Worm (Caenorhabditis elegans): ENCODE results near the gene har-1.
A peak's percentile ranks its signal among the peaks of the same experiment; 100 is the strongest.

The har-1 gene

DNA sequence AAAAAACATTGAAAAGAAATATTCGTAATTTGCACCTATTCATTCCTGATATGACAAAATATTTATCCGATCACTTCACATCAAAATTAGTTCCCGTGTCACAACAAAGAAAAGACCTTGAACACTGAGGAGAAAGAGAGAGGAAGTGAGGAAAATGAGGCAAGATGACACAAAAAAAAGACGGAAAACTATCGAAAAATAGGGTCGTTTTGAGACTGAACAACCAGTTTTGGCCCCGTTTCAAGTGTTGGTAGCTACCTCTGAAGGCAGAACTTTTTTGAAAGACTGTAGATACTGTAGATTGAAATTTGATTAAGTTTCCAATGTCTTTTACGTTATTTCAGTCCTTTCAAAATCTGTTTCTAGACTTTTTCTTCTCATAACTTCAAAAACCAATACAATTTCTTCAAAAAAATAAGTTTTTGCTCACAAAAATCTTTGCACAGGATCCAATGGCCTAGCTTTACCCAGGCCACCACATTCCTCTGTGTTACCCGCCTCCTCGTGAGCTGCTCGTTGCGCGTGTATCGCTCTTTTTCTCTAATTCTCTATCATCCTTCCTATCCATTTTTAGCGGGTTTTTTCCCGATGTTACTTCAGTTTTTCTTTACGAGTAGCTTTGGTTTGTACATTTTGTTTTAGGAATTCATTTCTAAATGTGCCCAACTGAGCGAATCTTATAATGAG, 44.6 kb downstream of the har-1 start:
- TF ChIP-seq ceh-82 (tag; optimal IDR thresholded peaks at IDR 0.05): no peak
- TF ChIP-seq nhr-10 (tag; optimal IDR thresholded peaks at IDR 0.05): no peak
- TF ChIP-seq nhr-129 (tag; optimal IDR thresholded peaks at IDR 0.05): peak; percentile 58
- TF ChIP-seq ama-1 (optimal IDR thresholded peaks at IDR 0.05): peak; percentile 46
- TF ChIP-seq ZK546.5 (tag; optimal IDR thresholded peaks at IDR 0.05): no peak
- TF ChIP-seq fos-1 (tag; optimal IDR thresholded peaks at IDR 0.05): peak; percentile 25
- TF ChIP-seq sma-9 (GFP tag; optimal IDR thresholded peaks at IDR 0.05): peak; percentile 60
- no peak for TF ChIP-seq sma-9 (tag; optimal IDR thresholded peaks at IDR 0.05)
- peak; percentile 47 for TF ChIP-seq lin-11 (tag; optimal IDR thresholded peaks at IDR 0.05)
- TF ChIP-seq elt-1 (tag; optimal IDR thresholded peaks at IDR 0.05): no peak
- no peak for TF ChIP-seq aly-2 (tag; optimal IDR thresholded peaks at IDR 0.05)
- TF ChIP-seq F13H6.1 (tag; optimal IDR thresholded peaks at IDR 0.05): peak; percentile 22
- TF ChIP-seq lsy-2 (tag; optimal IDR thresholded peaks at IDR 0.05): peak; percentile 28 to 80
- no peak for TF ChIP-seq ztf-4 (tag; optimal IDR thresholded peaks at IDR 0.05)
- peak; percentile 77 for TF ChIP-seq crh-2 (tag; optimal IDR thresholded peaks at IDR 0.05)
- TF ChIP-seq zag-1 (tag; optimal IDR thresholded peaks at IDR 0.05): no peak
- TF ChIP-seq C34F6.9 (tag; optimal IDR thresholded peaks at IDR 0.05): peak; percentile 89
- TF ChIP-seq nhr-21 (tag; optimal IDR thresholded peaks at IDR 0.05): peak; percentile 22
- TF ChIP-seq nhr-237 (tag; optimal IDR thresholded peaks at IDR 0.05): no peak
- TF ChIP-seq mbf-1 (tag; optimal IDR thresholded peaks at IDR 0.05): no peak
- TF ChIP-seq lin-13 (GFP tag; optimal IDR thresholded peaks at IDR 0.05): peak; percentile 46
- no peak for TF ChIP-seq skn-1 (tag; optimal IDR thresholded peaks at IDR 0.05)
- no peak for TF ChIP-seq gmeb-1 (tag; optimal IDR thresholded peaks at IDR 0.05)
- no peak for TF ChIP-seq peb-1 (tag; optimal IDR thresholded peaks at IDR 0.05)
- TF ChIP-seq mab-5 (tag; optimal IDR thresholded peaks at IDR 0.05): peak; percentile 44
- TF ChIP-seq nhr-77 (tag; optimal IDR thresholded peaks at IDR 0.05): no peak
- TF ChIP-seq unc-55 (GFP tag; optimal IDR thresholded peaks at IDR 0.05): peak; percentile 88
- peak; percentile 89 to 91 for TF ChIP-seq mdl-1 (tag; optimal IDR thresholded peaks at IDR 0.05)

DNA sequence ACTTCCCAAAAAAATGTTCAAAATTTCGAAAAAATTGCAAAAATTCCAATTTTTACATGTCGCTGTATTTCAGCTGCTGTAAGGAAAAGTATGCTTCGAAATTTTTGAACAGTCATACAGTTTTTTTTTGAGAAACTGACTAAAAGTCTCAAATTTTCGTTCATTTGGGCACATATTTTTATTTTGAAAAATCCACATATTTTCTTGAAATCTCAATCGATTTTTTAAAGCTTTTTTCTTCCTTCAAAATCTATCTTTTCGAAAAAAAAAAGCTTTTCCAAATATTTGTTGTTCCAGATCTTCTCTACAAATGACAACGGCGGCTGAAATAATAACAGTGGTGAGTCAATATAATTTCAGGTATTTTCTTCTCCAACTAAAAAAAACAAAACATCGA, 45.1 kb downstream of the har-1 start, which contains the start of gene asd-1:
TSS of gene asd-1 (plus strand) at position 298 of the 397 bp plus-strand sequence.
- TF ChIP-seq blmp-1 (tag; optimal IDR thresholded peaks at IDR 0.05; ENCODE audit: insufficient read depth) (no peak), fos-1 (tag; optimal IDR thresholded peaks at IDR 0.05) (no peak), mbf-1 (tag; optimal IDR thresholded peaks at IDR 0.05) (no peak), elt-3 (tag; optimal IDR thresholded peaks at IDR 0.05) (no peak), mab-5 (tag; optimal IDR thresholded peaks at IDR 0.05) (no peak), mdl-1 (tag; optimal IDR thresholded peaks at IDR 0.05) (no peak), C34F6.9 (tag; optimal IDR thresholded peaks at IDR 0.05) (no peak), unc-39 (tag; optimal IDR thresholded peaks at IDR 0.05) (no peak), nhr-10 (tag; optimal IDR thresholded peaks at IDR 0.05) (no peak), alr-1 (tag; optimal IDR thresholded peaks at IDR 0.05) (no peak), crh-2 (tag; optimal IDR thresholded peaks at IDR 0.05) (no peak), sma-9 (GFP tag; optimal IDR thresholded peaks at IDR 0.05) (no peak), sma-9 (tag; optimal IDR thresholded peaks at IDR 0.05) (no peak), F13H6.1 (tag; optimal IDR thresholded peaks at IDR 0.05) (no peak), skn-1 (tag; optimal IDR thresholded peaks at IDR 0.05) (no peak), ztf-1 (GFP tag; conservative IDR thresholded peaks at IDR 0.05) (no peak), nhr-237 (tag; optimal IDR thresholded peaks at IDR 0.05) (no peak), egl-27 (tag; optimal IDR thresholded peaks at IDR 0.05) (no peak), ztf-11 (tag; optimal IDR thresholded peaks at IDR 0.05) (no peak), nhr-11 (tag; optimal IDR thresholded peaks at IDR 0.05) (no peak), ama-1 (optimal IDR thresholded peaks at IDR 0.05) (no peak)

Measured in whole organism, L2 larva.